Fruit fly (Drosophila melanogaster) whole organism, prepupa: ENCODE data around the gene Crtc.

ENCODE experiments used
- CG10669 ChIP-seq: fragments of 200-800 bp; sonication (Bioruptor generic); optimal IDR thresholded peaks from 3 replicates; lab custom pipeline; 2018; ENCODE audit warnings: missing biosample characterization, mild to moderate bottlenecking, missing genetic modification characterization, moderate library complexity
- CG11902 ChIP-seq: fragments of 200-800 bp; sonication (Bioruptor generic); optimal IDR thresholded peaks from 3 replicates; lab custom pipeline; 2016; ENCODE audit warnings: missing biosample characterization, missing genetic modification characterization
- CG15336 ChIP-seq: fragments of 200-800 bp; sonication (Bioruptor generic); IDR thresholded peaks from 2 replicates; pipeline ENCODE4 v1.3.6; 2022; ENCODE audit warnings: missing biosample characterization, missing genetic modification characterization
- CG16779 ChIP-seq: fragments of 200-800 bp; sonication (Bioruptor generic); optimal IDR thresholded peaks from 3 replicates; lab custom pipeline; 2017; ENCODE audit warnings: missing biosample characterization, mild to moderate bottlenecking, missing genetic modification characterization
- CG3032 ChIP-seq: fragments of 200-800 bp; optimal IDR thresholded peaks from 2 replicates; lab custom pipeline; 2019; ENCODE audit warnings: missing biosample characterization, mild to moderate bottlenecking, missing genetic modification characterization, moderate library complexity
- CG32006 ChIP-seq: fragments of 200-800 bp; sonication (Bioruptor generic); optimal IDR thresholded peaks from 3 replicates; lab custom pipeline; 2017; ENCODE audit warnings: missing biosample characterization, mild to moderate bottlenecking, missing genetic modification characterization
- CG3919 ChIP-seq: fragments of 200-800 bp; sonication (Bioruptor generic); optimal IDR thresholded peaks from 3 replicates; lab custom pipeline; 2016; ENCODE audit warnings: missing biosample characterization, missing genetic modification characterization
- CG6276 ChIP-seq: fragments of 200-800 bp; sonication (Bioruptor generic); optimal IDR thresholded peaks from 2 replicates; lab custom pipeline; 2017; ENCODE audit warnings: missing biosample characterization, mild to moderate bottlenecking, missing genetic modification characterization
- CG6854 ChIP-seq: fragments of 200-800 bp; sonication (Bioruptor generic); optimal IDR thresholded peaks from 2 replicates; lab custom pipeline; 2017; ENCODE audit warnings: missing biosample characterization, mild to moderate bottlenecking, missing genetic modification characterization
- CG7368 ChIP-seq: fragments of 200-800 bp; sonication (Bioruptor generic); optimal IDR thresholded peaks from 3 replicates; lab custom pipeline; 2016; ENCODE audit warnings: missing biosample characterization, missing genetic modification characterization
- CG8119 ChIP-seq: fragments of 200-800 bp; sonication (Bioruptor generic); IDR thresholded peaks from 3 replicates; pipeline ENCODE4 v1.3.6; 2022; ENCODE audit warnings: missing biosample characterization, missing genetic modification characterization
- CG8319 ChIP-seq: fragments of 200-800 bp; sonication (Bioruptor generic); optimal IDR thresholded peaks from 3 replicates; lab custom pipeline; 2016; ENCODE audit warnings: missing biosample characterization, missing genetic modification characterization
- CG9139 ChIP-seq: fragments of 200-800 bp; sonication (Bioruptor generic); optimal IDR thresholded peaks from 3 replicates; lab custom pipeline; 2017; ENCODE audit warnings: missing biosample characterization, mild to moderate bottlenecking, missing genetic modification characterization
- Eip75B ChIP-seq: fragments of 200-800 bp; sonication (Bioruptor generic); optimal IDR thresholded peaks from 3 replicates; lab custom pipeline; 2016; ENCODE audit warnings: missing biosample characterization, missing genetic modification characterization
- Eip78C ChIP-seq: fragments of 200-800 bp; sonication (Bioruptor generic); peaks from one replicate; lab custom pipeline; 2016; ENCODE audit warnings: missing biosample characterization, missing genetic modification characterization
- Eip93F ChIP-seq: fragments of 200-800 bp; sonication (Bioruptor generic); optimal IDR thresholded peaks from 2 replicates; lab custom pipeline; 2016; ENCODE audit warnings: missing biosample characterization, mild to moderate bottlenecking, missing genetic modification characterization
- Gug ChIP-seq: fragments of 200-800 bp; sonication (Bioruptor generic); IDR thresholded peaks from 2 replicates; pipeline ENCODE4 v1.3.6; 2022; ENCODE audit warnings: missing biosample characterization, missing genetic modification characterization
- Hr39 ChIP-seq: fragments of 200-800 bp; sonication (Bioruptor generic); optimal IDR thresholded peaks from 2 replicates; lab custom pipeline; 2016; ENCODE audit warnings: missing biosample characterization, missing genetic modification characterization
- Met ChIP-seq: fragments of 200-800 bp; sonication (Bioruptor generic); optimal IDR thresholded peaks from 3 replicates; lab custom pipeline; 2016; ENCODE audit warnings: missing biosample characterization, missing genetic modification characterization
- OdsH ChIP-seq: fragments of 200-800 bp; sonication (Bioruptor generic); optimal IDR thresholded peaks from 3 replicates; lab custom pipeline; 2016; ENCODE audit warnings: missing biosample characterization, missing genetic modification characterization
- Smox ChIP-seq: fragments of 200-800 bp; sonication (Bioruptor generic); optimal IDR thresholded peaks from 3 replicates; lab custom pipeline; 2016; ENCODE audit warnings: missing biosample characterization, missing genetic modification characterization
- Sox102F ChIP-seq: fragments of 200-800 bp; sonication (Bioruptor generic); optimal IDR thresholded peaks from 2 replicates; lab custom pipeline; 2016; ENCODE audit warnings: missing biosample characterization, mild to moderate bottlenecking, missing genetic modification characterization
- Sox14 ChIP-seq: fragments of 200-800 bp; sonication (Bioruptor generic); optimal IDR thresholded peaks from 3 replicates; lab custom pipeline; 2016; ENCODE audit warnings: missing biosample characterization, missing genetic modification characterization
- Sox15 ChIP-seq: fragments of 200-800 bp; sonication (Bioruptor generic); optimal IDR thresholded peaks from 3 replicates; lab custom pipeline; 2016; ENCODE audit warnings: missing biosample characterization, missing genetic modification characterization
- acj6 ChIP-seq: fragments of 200-800 bp; sonication (Bioruptor generic); optimal IDR thresholded peaks from 3 replicates; lab custom pipeline; 2016; ENCODE audit warnings: missing biosample characterization, missing genetic modification characterization
- cyc ChIP-seq: fragments of 200-800 bp; sonication (Bioruptor generic); optimal IDR thresholded peaks from 3 replicates; lab custom pipeline; 2016; ENCODE audit warnings: missing biosample characterization, missing genetic modification characterization
- esn ChIP-seq: fragments of 200-800 bp; sonication (Bioruptor generic); optimal IDR thresholded peaks from 2 replicates; lab custom pipeline; 2016; ENCODE audit warnings: missing biosample characterization, mild to moderate bottlenecking, missing genetic modification characterization, moderate library complexity
- fd59A ChIP-seq: fragments of 200-800 bp; sonication (Bioruptor generic); optimal IDR thresholded peaks from 2 replicates; lab custom pipeline; 2017; ENCODE audit warnings: missing biosample characterization, mild to moderate bottlenecking, missing genetic modification characterization, missing genetic modification reagents
- fd85E ChIP-seq: fragments of 200-800 bp; sonication (Bioruptor generic); optimal IDR thresholded peaks from 3 replicates; lab custom pipeline; 2016; ENCODE audit warnings: missing biosample characterization, missing genetic modification characterization
- lz ChIP-seq: fragments of 200-800 bp; sonication (Bioruptor generic); optimal IDR thresholded peaks from 3 replicates; lab custom pipeline; 2016; ENCODE audit warnings: missing biosample characterization, missing genetic modification characterization
- pdm3 ChIP-seq: fragments of 200-800 bp; sonication (Bioruptor generic); optimal IDR thresholded peaks from 3 replicates; lab custom pipeline; 2016; ENCODE audit warnings: missing biosample characterization, missing genetic modification characterization
- salr ChIP-seq, 2 experiments: fragments of 200-800 bp; sonication (Bioruptor generic); optimal IDR thresholded peaks; 3 replicates each; lab custom pipeline; 2016 to 2018; ENCODE audit warnings: missing biosample characterization in 2 of 2, missing genetic modification characterization in 2 of 2, mild to moderate bottlenecking in 1 of 2
- spab ChIP-seq: fragments of 200-800 bp; sonication (Bioruptor generic); optimal IDR thresholded peaks from 2 replicates; lab custom pipeline; 2017; ENCODE audit warnings: missing biosample characterization, mild to moderate bottlenecking, missing genetic modification characterization, missing genetic modification reagents
- svp ChIP-seq: fragments of 200-800 bp; sonication (Bioruptor generic); peaks from one replicate; lab custom pipeline; 2016; ENCODE audit warnings: missing biosample characterization, missing genetic modification characterization
- topi ChIP-seq: fragments of 200-800 bp; sonication (Bioruptor generic); optimal IDR thresholded peaks from 3 replicates; lab custom pipeline; 2016; ENCODE audit warnings: missing biosample characterization, missing genetic modification characterization
- vri ChIP-seq: fragments of 200-800 bp; sonication (Bioruptor generic); optimal IDR thresholded peaks from 3 replicates; lab custom pipeline; 2016; ENCODE audit warnings: missing biosample characterization, mild to moderate bottlenecking, missing genetic modification characterization

The Crtc gene

DNA sequence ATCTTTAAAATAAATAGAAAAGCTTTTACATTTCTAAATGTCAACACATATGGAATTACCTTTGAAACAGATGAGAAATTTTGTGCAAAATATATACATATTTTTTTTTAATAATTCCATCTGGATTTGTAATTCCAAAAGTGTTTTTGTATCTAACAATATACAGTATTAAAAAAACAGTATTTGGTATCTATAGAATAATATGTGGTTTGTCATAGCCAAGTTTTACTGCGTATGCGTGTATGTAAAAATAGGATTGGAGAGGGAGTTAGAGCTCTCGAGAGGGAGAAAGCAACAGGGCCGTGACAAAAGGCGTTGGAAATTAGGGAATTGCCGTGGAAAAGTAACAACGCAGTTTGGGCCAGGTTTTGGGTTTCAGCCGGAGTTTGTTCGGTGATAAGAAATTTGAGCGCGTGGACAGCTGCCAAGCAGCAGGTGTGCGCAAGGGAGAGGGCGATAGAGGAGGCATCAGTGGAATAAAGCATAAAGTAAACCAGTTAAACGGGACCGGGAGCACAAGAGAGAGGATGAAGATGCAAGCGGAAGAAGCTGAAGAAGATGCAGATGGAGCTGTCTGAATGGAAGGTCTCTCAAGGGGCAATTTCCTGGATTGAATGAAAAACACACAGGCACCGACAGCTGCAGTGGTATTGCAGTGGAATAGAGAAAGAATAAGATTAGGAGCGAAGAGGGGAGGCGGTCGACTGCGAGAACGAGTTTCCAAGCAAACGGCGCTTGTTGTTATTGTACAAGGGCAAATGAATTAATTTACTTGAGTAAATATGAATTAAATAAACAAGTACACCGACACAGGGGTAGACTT, 15.9 kb downstream of the Crtc start (continued):
- TF ChIP-seq cyc (GFP tag; lab: Kevin White, UChicago) (peak; percentile 28), esn (GFP tag; lab: Kevin White, UChicago) (no peak)

DNA sequence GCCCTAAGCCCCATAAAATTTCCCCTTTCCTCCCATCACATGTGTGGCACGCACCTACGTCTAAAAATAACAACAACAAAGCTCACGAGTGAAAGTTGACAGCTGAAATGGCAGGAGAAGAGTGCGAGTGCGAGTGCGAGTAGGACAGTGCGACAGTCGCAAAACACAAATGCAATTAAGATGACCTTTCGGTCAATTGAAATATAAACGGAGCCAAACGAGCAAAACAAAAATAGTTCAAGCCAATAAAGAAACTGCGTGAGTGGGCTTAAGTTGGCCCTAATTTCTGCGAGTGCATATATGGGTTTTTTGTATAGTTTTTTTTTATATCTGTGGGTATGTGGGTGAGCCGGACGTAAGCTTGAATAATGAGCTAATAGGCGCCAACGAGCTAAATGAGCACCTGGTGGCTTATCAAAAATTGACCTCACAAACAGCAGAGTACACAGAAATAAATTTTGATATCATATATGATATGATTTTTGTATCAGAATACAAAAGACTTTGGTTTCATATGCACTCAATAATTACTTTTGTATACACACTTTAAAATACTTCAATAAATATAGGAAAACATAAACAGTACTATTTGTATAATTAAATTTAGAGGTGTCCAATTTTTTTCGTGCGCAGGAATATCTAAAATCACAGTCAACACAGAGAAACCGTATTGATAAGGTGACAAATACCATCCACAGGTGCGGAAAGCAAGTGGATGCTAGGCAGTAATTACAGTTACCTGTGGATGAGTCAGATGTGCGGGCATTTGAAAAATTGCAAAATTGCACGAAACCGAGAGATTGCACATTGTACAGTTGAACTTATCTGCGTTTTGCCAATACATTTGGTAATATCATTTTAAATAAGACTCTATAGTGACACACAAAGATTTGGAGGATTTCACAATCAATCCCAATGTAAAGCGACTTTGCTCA, 17.1 kb downstream of the Crtc start:
- TF ChIP-seq Eip75B (GFP tag; lab: Kevin White, UChicago) = no peak
- TF ChIP-seq fd59A (GFP tag; lab: Kevin White, UChicago) = no peak
- TF ChIP-seq lz (GFP tag; lab: Kevin White, UChicago) = no peak
- TF ChIP-seq Sox14 (GFP tag; lab: Kevin White, UChicago) = no peak
- no peak for TF ChIP-seq pdm3 (GFP tag; lab: Kevin White, UChicago)
- no peak for TF ChIP-seq CG11902
- peak; percentile 13 for TF ChIP-seq CG3919 (GFP tag; lab: Kevin White, UChicago)
- TF ChIP-seq CG8319 (GFP tag; lab: Kevin White, UChicago) = no peak
- TF ChIP-seq Hr39 (GFP tag; lab: Kevin White, UChicago) = peak; percentile 5
- no peak for TF ChIP-seq Smox (GFP tag; lab: Kevin White, UChicago)
- peak; percentile 57 for TF ChIP-seq Eip78C
- peak; percentile 53 for TF ChIP-seq vri (GFP tag; lab: Kevin White, UChicago)
- no peak for TF ChIP-seq Eip93F
- no peak for TF ChIP-seq OdsH (GFP tag; lab: Kevin White, UChicago)
- peak; percentile 18; the same call in 1 of the 3 replicates for TF ChIP-seq CG8119 (GFP tag; lab: Robert Waterston, UW)
- TF ChIP-seq CG6276 (GFP tag; lab: Kevin White, UChicago) = no peak
- TF ChIP-seq Sox15 = no peak
- peak; percentile 33 for TF ChIP-seq svp (GFP tag; lab: Kevin White, UChicago)
- TF ChIP-seq, all 60 proteins: peak for 6

DNA sequence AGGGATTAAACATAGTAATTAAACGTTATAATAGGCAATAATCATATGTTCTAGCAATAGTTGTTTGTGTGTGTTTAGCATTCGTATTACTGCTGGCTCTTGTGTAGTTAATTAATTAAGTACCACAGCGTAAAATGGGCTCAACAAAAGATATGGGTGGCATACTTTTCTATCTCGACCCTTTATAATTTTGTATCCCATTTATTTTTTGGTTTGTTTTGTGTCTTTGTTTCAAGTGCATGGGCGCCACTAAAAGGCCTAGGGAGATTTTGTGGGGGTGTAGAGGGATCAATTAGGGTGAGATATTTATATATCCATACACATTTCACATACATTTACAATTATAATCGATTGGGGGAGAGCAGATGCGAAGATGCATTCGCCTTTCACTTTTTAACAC, 21.5 kb downstream of the Crtc start:
- TF ChIP-seq spab (GFP tag; lab: Kevin White, UChicago) (no peak), topi (GFP tag; lab: Kevin White, UChicago) (no peak), lz (GFP tag; lab: Kevin White, UChicago) (no peak), CG32006 (GFP tag; lab: Kevin White, UChicago) (no peak), esn (GFP tag; lab: Kevin White, UChicago) (no peak), CG15336 (no peak), svp (GFP tag; lab: Kevin White, UChicago) (no peak), fd85E (GFP tag; lab: Kevin White, UChicago) (no peak), CG9139 (GFP tag; lab: Kevin White, UChicago) (no peak), CG16779 (no peak), Sox15 (no peak), Gug (GFP tag; lab: Robert Waterston, UW) (no peak), Met (no peak), acj6 (GFP tag; lab: Kevin White, UChicago) (no peak), salr (GFP tag; optimal IDR thresholded peaks at IDR 0.05; lab: Kevin White, UChicago) (no peak)

DNA sequence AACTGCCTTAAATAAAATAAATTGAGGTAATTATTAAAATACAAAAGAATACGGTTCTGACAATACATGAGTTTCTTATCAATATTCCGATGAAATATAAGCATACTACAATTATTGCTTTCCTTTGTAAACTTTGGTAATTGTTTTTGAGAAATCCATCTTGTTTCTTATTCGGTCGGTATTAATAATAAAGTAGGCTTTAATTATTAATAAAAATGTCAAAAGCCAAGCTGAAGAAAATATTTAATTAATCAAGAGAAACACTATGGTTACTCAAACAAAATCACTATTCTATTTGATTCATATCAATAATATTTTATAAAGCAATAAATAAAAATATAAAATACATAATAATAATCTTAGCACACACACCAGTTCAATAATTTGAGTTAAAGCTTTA, 22.4 kb downstream of the Crtc start, which contains the start of gene CG43085:
TSS of gene CG43085 (minus strand) at position 101 of the 400 bp plus-strand sequence.
- TF ChIP-seq CG7368 (no peak), CG8319 (GFP tag; lab: Kevin White, UChicago) (no peak), CG16779 (no peak), esn (GFP tag; lab: Kevin White, UChicago) (no peak), topi (GFP tag; lab: Kevin White, UChicago) (no peak), CG6854 (GFP tag; lab: Kevin White, UChicago) (no peak), CG10669 (GFP tag; lab: Kevin White, UChicago) (no peak), lz (GFP tag; lab: Kevin White, UChicago) (no peak), svp (GFP tag; lab: Kevin White, UChicago) (no peak), acj6 (GFP tag; lab: Kevin White, UChicago) (no peak), CG32006 (GFP tag; lab: Kevin White, UChicago) (no peak), CG11902 (no peak), pdm3 (GFP tag; lab: Kevin White, UChicago) (no peak), CG3032 (tag; lab: Kevin White, UChicago) (no peak), CG6276 (GFP tag; lab: Kevin White, UChicago) (no peak), Sox102F (GFP tag; lab: Kevin White, UChicago) (no peak)
